Worm (Caenorhabditis elegans): ENCODE measurements around the gene ZK470.1.

ce11 chrX:4192235-4192634 is 28.7 kb downstream of the ZK470.1 start:
- TF ChIP-seq aha-1 (tag) (peak; percentile 94), ztf-11 (tag; optimal IDR thresholded peaks at IDR 0.05) (no peak), fkh-10 (GFP tag; optimal IDR thresholded peaks at IDR 0.05) (no peak), nhr-237 (tag; optimal IDR thresholded peaks at IDR 0.05) (no peak), ces-1 (GFP tag; optimal IDR thresholded peaks at IDR 0.05) (no peak), egl-27 (tag; optimal IDR thresholded peaks at IDR 0.05) (no peak), pqm-1 (tag; optimal IDR thresholded peaks at IDR 0.05) (no peak), unc-130 (GFP tag; optimal IDR thresholded peaks at IDR 0.05) (no peak), jun-1 (tag; optimal IDR thresholded peaks at IDR 0.05) (no peak), spr-3 (GFP tag; optimal IDR thresholded peaks at IDR 0.05) (no peak), D1046.2 (GFP tag; IDR thresholded peaks at IDR 0.05) (no peak)
